Worm (Caenorhabditis elegans): ENCODE results near the gene C28A5.1.

The C28A5.1 gene

DNA sequence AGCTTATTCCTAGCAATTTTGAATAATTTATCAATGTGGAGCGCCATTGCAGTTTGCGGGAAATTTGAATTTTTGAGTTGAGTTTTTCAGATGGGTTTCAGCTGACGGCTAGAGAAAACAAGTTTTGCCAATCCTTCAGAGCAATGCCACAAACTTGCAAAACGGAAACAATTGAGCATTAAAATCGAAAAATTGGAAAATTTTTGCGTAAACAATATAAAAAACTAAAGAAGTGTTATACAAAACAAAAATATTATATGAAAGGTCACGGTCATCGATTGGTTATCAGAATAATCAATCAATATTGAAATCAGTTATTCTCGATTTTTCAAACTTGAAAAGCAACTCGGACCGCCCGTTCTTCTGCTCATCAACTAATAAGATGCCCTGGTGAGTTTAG is 33.0 kb downstream of the C28A5.1 start, which contains the start of gene R07E5.15:
R07E5.15 (plus strand) TSS at position 301 of the 400 bp plus-strand sequence.
- TF ChIP-seq cey-2 (tag; optimal IDR thresholded peaks at IDR 0.05; ENCODE audit: borderline replicate concordance, insufficient read depth) = no peak

DNA sequence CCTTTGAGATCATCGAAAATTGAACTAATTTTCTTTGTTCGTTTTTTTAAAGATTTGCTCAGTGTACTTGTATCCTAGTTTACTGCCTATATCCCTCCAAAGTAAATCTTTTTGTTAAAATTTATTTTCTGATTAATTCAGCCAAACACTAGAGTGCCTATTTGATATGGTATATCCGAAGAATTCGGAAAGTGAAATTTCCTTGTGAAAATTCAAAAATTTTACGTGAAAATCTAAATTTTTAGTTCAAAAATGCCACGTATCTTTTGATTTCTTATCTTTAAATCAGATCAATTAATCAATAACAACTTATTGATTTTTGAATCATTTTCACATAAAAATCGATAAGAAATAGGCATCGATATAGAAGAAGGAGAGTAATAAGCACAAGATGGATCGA is 35.7 kb downstream of the C28A5.1 start, which contains the start of gene R07E5.6:
R07E5.6 (plus strand) TSS at position 301 of the 400 bp plus-strand sequence.
- TF ChIP-seq rbr-2 (tag; optimal IDR thresholded peaks at IDR 0.05) (no peak), ZK546.5 (tag; optimal IDR thresholded peaks at IDR 0.05) (no peak), F26F4.8 (GFP tag; conservative IDR thresholded peaks at IDR 0.05) (no peak), aly-2 (tag; optimal IDR thresholded peaks at IDR 0.05) (no peak), Y48G9A.11 (GFP tag; IDR thresholded peaks at IDR 0.05) (no peak), hlh-11 (tag; optimal IDR thresholded peaks at IDR 0.05) (no peak), ceh-28 (tag; optimal IDR thresholded peaks at IDR 0.05) (peak; percentile 51)

DNA sequence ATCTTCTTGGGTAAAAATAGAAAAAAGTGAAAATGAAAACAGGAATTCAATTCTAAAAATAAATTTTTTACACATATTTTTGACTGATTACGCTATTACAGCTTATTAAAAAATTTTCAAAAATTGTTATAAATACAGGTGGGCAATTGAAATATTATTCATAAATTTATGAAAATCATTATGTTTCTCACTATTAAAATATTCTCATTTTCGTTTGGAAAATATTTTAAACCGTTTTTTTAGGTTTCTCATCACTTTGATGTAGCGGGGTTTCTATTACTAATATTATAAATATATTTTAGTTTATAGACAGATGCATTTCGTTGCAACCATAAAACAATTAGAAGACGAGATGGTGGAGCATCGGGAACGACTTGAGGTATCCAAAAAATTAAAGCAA is 37.0 kb downstream of the C28A5.1 start, which contains the start of gene R07E5.5:
R07E5.5 (plus strand) TSS at position 301 of the 400 bp plus-strand sequence.
- no peak for TF ChIP-seq saeg-2 (GFP tag; IDR thresholded peaks at IDR 0.05)

DNA sequence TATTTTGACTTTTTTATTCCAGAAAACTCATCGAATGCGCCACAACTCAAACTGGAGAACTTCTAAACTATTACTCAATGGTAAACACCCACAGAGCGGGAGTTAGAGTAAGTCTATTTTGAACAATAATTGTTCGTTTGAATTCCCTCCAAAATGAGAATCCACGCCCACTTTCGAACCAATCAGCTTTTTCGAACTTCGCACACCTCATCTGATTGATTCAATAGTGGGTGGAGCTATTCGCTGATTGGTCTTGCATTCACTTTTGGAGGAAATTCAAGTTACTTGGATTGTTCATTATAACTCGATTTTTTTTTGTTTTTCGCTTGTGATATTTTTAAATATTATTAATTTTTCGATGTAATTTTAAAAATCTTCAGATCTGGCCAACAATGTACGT is 38.3 kb downstream of the C28A5.1 start:
- TF ChIP-seq tag-97 (GFP tag; IDR thresholded peaks at IDR 0.05) (no peak), daf-19 (GFP tag; conservative IDR thresholded peaks at IDR 0.05) (no peak), lim-7 (GFP tag; IDR thresholded peaks at IDR 0.05) (no peak), jun-1 (tag; optimal IDR thresholded peaks at IDR 0.05) (no peak), F10B5.3 (tag; optimal IDR thresholded peaks at IDR 0.05) (no peak), T20F7.1 (GFP tag; optimal IDR thresholded peaks at IDR 0.05) (no peak), spr-1 (tag; optimal IDR thresholded peaks at IDR 0.05) (no peak), tra-1 (GFP tag; IDR thresholded peaks at IDR 0.05) (no peak), pqm-1 (tag; optimal IDR thresholded peaks at IDR 0.05) (no peak), set-16 (GFP tag; IDR thresholded peaks at IDR 0.05) (no peak), fos-1 (tag; optimal IDR thresholded peaks at IDR 0.05) (no peak), nhr-25 (tag; optimal IDR thresholded peaks at IDR 0.05; ENCODE audit: borderline replicate concordance, insufficient read depth) (no peak), vab-7 (GFP tag; IDR thresholded peaks at IDR 0.05) (no peak), daf-16 (GFP tag; optimal IDR thresholded peaks at IDR 0.05) (no peak), daf-16 (tag; optimal IDR thresholded peaks at IDR 0.05) (no peak), nhr-237 (tag; optimal IDR thresholded peaks at IDR 0.05) (no peak), ceh-44 (GFP tag; IDR thresholded peaks at IDR 0.05) (no peak), ctbp-1 (GFP tag; IDR thresholded peaks at IDR 0.05) (no peak), T26A8.4 (GFP tag; IDR thresholded peaks at IDR 0.05) (no peak)

DNA sequence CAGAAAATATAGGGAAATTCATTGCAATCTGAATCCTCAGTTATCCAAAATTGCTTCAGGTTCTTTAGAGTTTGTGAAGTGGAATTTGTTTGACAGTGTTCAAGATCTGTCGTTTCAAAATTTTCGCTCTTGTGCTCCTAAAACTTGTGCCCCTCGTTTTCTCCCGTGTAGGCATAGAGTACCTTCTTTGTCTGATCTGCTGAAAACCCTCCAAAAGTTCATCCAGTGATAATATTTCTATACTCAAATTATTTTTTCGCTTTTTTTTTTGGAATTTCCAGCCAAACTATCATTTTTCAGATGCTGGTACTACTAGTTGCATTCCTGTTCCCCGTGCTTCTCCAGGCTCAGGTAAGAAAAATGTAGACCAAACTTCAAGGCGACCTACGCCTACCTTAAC is 39.6 kb downstream of the C28A5.1 start, which contains the start of gene R07E5.4:
R07E5.4 (plus strand) TSS at position 301 of the 400 bp plus-strand sequence.
- TF ChIP-seq madf-9 (GFP tag; conservative IDR thresholded peaks at IDR 0.05) = no peak
- TF ChIP-seq lin-29 (GFP tag; IDR thresholded peaks at IDR 0.05) = no peak
- no peak for TF ChIP-seq ceh-44 (GFP tag; IDR thresholded peaks at IDR 0.05)
- TF ChIP-seq T20F7.1 (GFP tag; optimal IDR thresholded peaks at IDR 0.05) = no peak
- no peak for TF ChIP-seq snpc-1.2 (GFP tag; IDR thresholded peaks at IDR 0.05)
- no peak for TF ChIP-seq lin-13 (GFP tag; optimal IDR thresholded peaks at IDR 0.05)
- TF ChIP-seq pqm-1 (tag; optimal IDR thresholded peaks at IDR 0.05) = no peak
- no peak for TF ChIP-seq zfp-2 (tag; optimal IDR thresholded peaks at IDR 0.05)
- TF ChIP-seq ztf-7 (tag; optimal IDR thresholded peaks at IDR 0.05) = no peak
- no peak for TF ChIP-seq tag-97 (GFP tag; IDR thresholded peaks at IDR 0.05)
- no peak for TF ChIP-seq Y105C5A.15 (GFP tag; IDR thresholded peaks at IDR 0.05)
- no peak for TF ChIP-seq mdl-1 (tag; optimal IDR thresholded peaks at IDR 0.05)
- TF ChIP-seq pha-4 (GFP tag; IDR thresholded peaks at IDR 0.05) = no peak
- no peak for TF ChIP-seq pha-4 (tag; optimal IDR thresholded peaks at IDR 0.05)
- TF ChIP-seq lim-7 (GFP tag; IDR thresholded peaks at IDR 0.05) = no peak
- TF ChIP-seq ZK337.2 (GFP tag; IDR thresholded peaks at IDR 0.05) = no peak
- TF ChIP-seq lin-15B (tag; optimal IDR thresholded peaks at IDR 0.05) = no peak
- no peak for TF ChIP-seq ZK546.5 (tag; optimal IDR thresholded peaks at IDR 0.05)
- no peak for TF ChIP-seq nhr-237 (tag; optimal IDR thresholded peaks at IDR 0.05)
- TF ChIP-seq attf-4 (tag; optimal IDR thresholded peaks at IDR 0.05) = no peak
- TF ChIP-seq D1046.2 (GFP tag; IDR thresholded peaks at IDR 0.05) = no peak

All from whole organism, L4 larva.